Worm (Caenorhabditis elegans) whole organism, L4 larva: ENCODE data around the gene irld-24.

ENCODE experiments used
- D1046.2 ChIP-seq: fragments of 200-800 bp; sonication (Bioruptor generic); IDR thresholded peaks from 2 replicates; pipeline ENCODE4 v1.3.6; 2022; ENCODE audit warnings: missing genetic modification characterization, missing compliant biosample characterization
- F10B5.3 ChIP-seq: sonication (generic microtip); optimal IDR thresholded peaks from 2 replicates; lab custom pipeline; 2016; ENCODE audit warnings: mild to moderate bottlenecking, missing genetic modification characterization, missing compliant biosample characterization
- F37D6.2 ChIP-seq: sonication (generic microtip); optimal IDR thresholded peaks from 2 replicates; lab custom pipeline; 2016; ENCODE audit warnings: mild to moderate bottlenecking, missing genetic modification characterization, missing compliant biosample characterization
- F49E8.2 ChIP-seq: sonication (generic microtip); optimal IDR thresholded peaks from 2 replicates; lab custom pipeline; 2016; ENCODE audit warnings: missing compliant biosample characterization, mild to moderate bottlenecking, missing genetic modification characterization, borderline replicate concordance
- R02D3.7 ChIP-seq: fragments of 150-350 bp; sonication (generic microtip); optimal IDR thresholded peaks from 3 replicates; lab custom pipeline; 2014; ENCODE audit warnings: missing biosample characterization, missing genetic modification characterization
- T26A8.4 ChIP-seq: fragments of 200-800 bp; sonication (Bioruptor generic); IDR thresholded peaks from 2 replicates; pipeline ENCODE4 v1.3.6; 2022; ENCODE audit warnings: missing genetic modification characterization, missing compliant biosample characterization
- Y105C5A.15 ChIP-seq: fragments of 200-800 bp; sonication (Bioruptor generic); IDR thresholded peaks from 2 replicates; pipeline ENCODE4 v1.3.6; 2022; ENCODE audit warnings: missing genetic modification characterization, missing compliant biosample characterization
- Y75B8A.6 ChIP-seq: fragments of 200-800 bp; sonication (Bioruptor generic); IDR thresholded peaks from 2 replicates; pipeline ENCODE4 v1.3.6; 2022; ENCODE audit warnings: missing genetic modification reagents, missing genetic modification characterization, missing compliant biosample characterization
- arid-1 ChIP-seq: fragments of 200-800 bp; sonication (Bioruptor generic); conservative IDR thresholded peaks from 2 replicates; pipeline ENCODE4 v1.3.6; 2022; ENCODE audit warnings: missing genetic modification reagents, missing genetic modification characterization, missing compliant biosample characterization
- ceh-20 ChIP-seq: fragments of 200-800 bp; sonication (Bioruptor generic); IDR thresholded peaks from 2 replicates; pipeline ENCODE4 v1.3.6; 2022; ENCODE audit warnings: missing genetic modification reagents, missing genetic modification characterization, missing compliant biosample characterization
- ceh-44 ChIP-seq: fragments of 200-800 bp; sonication (Bioruptor generic); IDR thresholded peaks from 2 replicates; pipeline ENCODE4 v1.3.6; 2022; ENCODE audit warnings: missing genetic modification reagents, missing genetic modification characterization, missing compliant biosample characterization
- ces-1 ChIP-seq: fragments of 150-350 bp; sonication (generic microtip); optimal IDR thresholded peaks from 4 replicates; lab custom pipeline; 2014; ENCODE audit warnings: missing biosample characterization, missing genetic modification reagents, missing genetic modification characterization
- daf-12 ChIP-seq: fragments of 150-350 bp; optimal IDR thresholded peaks from 2 replicates; lab custom pipeline; 2014; ENCODE audit warnings: missing biosample characterization, missing genetic modification reagents, missing genetic modification characterization
- daf-19 ChIP-seq: fragments of 200-800 bp; sonication (Bioruptor generic); conservative IDR thresholded peaks from 2 replicates; pipeline ENCODE4 v1.3.6; 2022; ENCODE audit warnings: missing genetic modification characterization, missing compliant biosample characterization
- dmd-9 ChIP-seq: fragments of 200-800 bp; sonication (Bioruptor generic); IDR thresholded peaks from 2 replicates; pipeline ENCODE4 v1.3.6; 2022; ENCODE audit warnings: missing genetic modification reagents, missing genetic modification characterization, missing compliant biosample characterization
- dpl-1 ChIP-seq: fragments of 150-350 bp; optimal IDR thresholded peaks from 2 replicates; lab custom pipeline; 2014; ENCODE audit warnings: missing biosample characterization, missing genetic modification reagents, missing genetic modification characterization
- dve-1 ChIP-seq: sonication (generic microtip); optimal IDR thresholded peaks from 2 replicates; lab custom pipeline; 2017; ENCODE audit warnings: antibody characterized with exemption, mild to moderate bottlenecking, missing genetic modification characterization, missing compliant biosample characterization; ENCODE audit not compliant: insufficient read depth
- egl-43 ChIP-seq: fragments of 200-800 bp; sonication (Bioruptor generic); IDR thresholded peaks from 2 replicates; pipeline ENCODE4 v1.3.6; 2022; ENCODE audit warnings: missing genetic modification reagents, missing genetic modification characterization, missing compliant biosample characterization
- hlh-11 ChIP-seq: fragments of 200-800 bp; sonication (Bioruptor generic); optimal IDR thresholded peaks from 2 replicates; lab custom pipeline; 2018; ENCODE audit warnings: mild to moderate bottlenecking, missing genetic modification characterization, missing compliant biosample characterization
- hmg-1.1 ChIP-seq: fragments of 200-800 bp; sonication (Bioruptor generic); IDR thresholded peaks from 2 replicates; pipeline ENCODE4 v1.3.6; 2022; ENCODE audit warnings: missing genetic modification reagents, missing genetic modification characterization, missing compliant biosample characterization
- lin-1 ChIP-seq: fragments of 200-800 bp; sonication (Bioruptor generic); IDR thresholded peaks from 2 replicates; pipeline ENCODE4 v1.3.6; 2022; ENCODE audit warnings: missing genetic modification reagents, missing genetic modification characterization, missing compliant biosample characterization
- lin-13 ChIP-seq: fragments of 150-350 bp; optimal IDR thresholded peaks from 2 replicates; lab custom pipeline; 2014; ENCODE audit warnings: missing biosample characterization, missing genetic modification reagents, missing genetic modification characterization
- lin-15B ChIP-seq: fragments of 150-350 bp; sonication (generic microtip); optimal IDR thresholded peaks from 3 replicates; lab custom pipeline; 2014; ENCODE audit warnings: missing biosample characterization, missing genetic modification characterization
- lin-38 ChIP-seq: fragments of 200-800 bp; sonication (Bioruptor generic); IDR thresholded peaks from 2 replicates; pipeline ENCODE4 v1.3.6; 2022; ENCODE audit warnings: missing genetic modification reagents, missing genetic modification characterization, missing compliant biosample characterization
- lin-39 ChIP-seq: fragments of 150-350 bp; optimal IDR thresholded peaks from 2 replicates; lab custom pipeline; 2014; ENCODE audit warnings: missing biosample characterization, missing genetic modification reagents, missing genetic modification characterization
- madf-5 ChIP-seq, 2 experiments: fragments of 200-800 bp; sonication (Bioruptor generic); IDR thresholded peaks; 2 replicates each; pipeline ENCODE4 v1.3.6; 2022; ENCODE audit warnings: missing compliant biosample characterization in 2 of 2, missing genetic modification characterization in 2 of 2
- mdl-1 ChIP-seq, 2 experiments: fragments of 150-350 bp in 1 of 2; sonication (generic microtip) in 1 of 2; optimal IDR thresholded peaks; 2 replicates each; lab custom pipeline; 2014 to 2017; ENCODE audit warnings: missing biosample characterization in 2 of 2, missing genetic modification characterization in 2 of 2
- mdt-29 ChIP-seq: fragments of 200-800 bp; sonication (Bioruptor generic); IDR thresholded peaks from 2 replicates; pipeline ENCODE4 v1.3.6; 2022; ENCODE audit warnings: missing genetic modification reagents, missing genetic modification characterization, missing compliant biosample characterization
- mep-1 ChIP-seq: fragments of 150-350 bp; sonication (generic microtip); optimal IDR thresholded peaks from 3 replicates; lab custom pipeline; 2014; ENCODE audit warnings: missing biosample characterization, missing genetic modification characterization
- mes-2 ChIP-seq: sonication (generic microtip); optimal IDR thresholded peaks from 2 replicates; lab custom pipeline; 2016; ENCODE audit warnings: missing genotype, mild to moderate bottlenecking, missing genetic modification characterization, missing compliant biosample characterization; ENCODE audit not compliant: poor library complexity, severe bottlenecking
- mxl-2 ChIP-seq: fragments of 200-800 bp; sonication (Bioruptor generic); conservative IDR thresholded peaks from 2 replicates; pipeline ENCODE4 v1.3.6; 2022; ENCODE audit warnings: missing genetic modification reagents, missing genetic modification characterization, missing compliant biosample characterization
- nhr-25 ChIP-seq: sonication (generic microtip); optimal IDR thresholded peaks from 2 replicates; lab custom pipeline; 2017; ENCODE audit warnings: missing genetic modification characterization, mild to moderate bottlenecking, missing compliant biosample characterization, antibody characterized with exemption, moderate library complexity, borderline replicate concordance; ENCODE audit not compliant: insufficient read depth
- nhr-28 ChIP-seq: fragments of 150-350 bp; optimal IDR thresholded peaks from 2 replicates; lab custom pipeline; 2014; ENCODE audit warnings: missing biosample characterization, missing genetic modification characterization
- nhr-48 ChIP-seq: sonication (generic microtip); optimal IDR thresholded peaks from 2 replicates; lab custom pipeline; 2016; ENCODE audit warnings: mild to moderate bottlenecking, missing genetic modification characterization, missing compliant biosample characterization
- nhr-76 ChIP-seq: fragments of 150-350 bp; optimal IDR thresholded peaks from 2 replicates; lab custom pipeline; 2014; ENCODE audit warnings: missing biosample characterization, missing genetic modification characterization
- nhr-77 ChIP-seq: fragments of 150-350 bp; optimal IDR thresholded peaks from 2 replicates; lab custom pipeline; 2014; ENCODE audit warnings: missing biosample characterization, missing genetic modification characterization
- pha-4 ChIP-seq, 2 experiments: fragments of 150-350 bp in 1 of 2; fragments of 200-800 bp in 1 of 2; sonication (Bioruptor generic) in 1 of 2; IDR thresholded peaks in 1 of 2; optimal IDR thresholded peaks in 1 of 2; 2 replicates each; pipeline versions ENCODE4 v1.3.6 to Lab custom; 2014 to 2022; ENCODE audit warnings: missing genetic modification characterization in 2 of 2, missing genetic modification reagents in 2 of 2, missing biosample characterization in 1 of 2, missing compliant biosample characterization in 1 of 2
- php-3 ChIP-seq: fragments of 200-800 bp; sonication (Bioruptor generic); IDR thresholded peaks from 2 replicates; pipeline ENCODE4 v1.3.6; 2022; ENCODE audit warnings: missing genetic modification reagents, missing genetic modification characterization, missing compliant biosample characterization
- pqm-1 ChIP-seq: sonication (generic microtip); optimal IDR thresholded peaks from 2 replicates; lab custom pipeline; 2017; ENCODE audit warnings: missing biosample characterization, missing genetic modification characterization
- rbr-2 ChIP-seq: sonication (generic microtip); optimal IDR thresholded peaks from 2 replicates; lab custom pipeline; 2016; ENCODE audit warnings: missing genotype, missing genetic modification characterization, missing compliant biosample characterization
- set-16 ChIP-seq: fragments of 200-800 bp; sonication (Bioruptor generic); IDR thresholded peaks from 2 replicates; pipeline ENCODE4 v1.3.6; 2022; ENCODE audit warnings: missing genetic modification reagents, missing genetic modification characterization, missing compliant biosample characterization
- skn-1 ChIP-seq: fragments of 150-350 bp; optimal IDR thresholded peaks from 2 replicates; lab custom pipeline; 2014; ENCODE audit warnings: missing biosample characterization, missing genetic modification characterization
- snpc-4 ChIP-seq: fragments of 150-350 bp; optimal IDR thresholded peaks from 2 replicates; lab custom pipeline; 2014; ENCODE audit warnings: missing biosample characterization, missing genetic modification characterization
- tra-1 ChIP-seq: fragments of 200-800 bp; sonication (Bioruptor generic); IDR thresholded peaks from 2 replicates; pipeline ENCODE4 v1.3.6; 2022; ENCODE audit warnings: missing genetic modification reagents, missing genetic modification characterization, missing compliant biosample characterization
- unc-39 ChIP-seq: sonication (generic microtip); optimal IDR thresholded peaks from 2 replicates; lab custom pipeline; 2017; ENCODE audit warnings: missing biosample characterization, missing genetic modification characterization
- zip-11 ChIP-seq: fragments of 200-800 bp; sonication (Bioruptor generic); IDR thresholded peaks from 2 replicates; pipeline ENCODE4 v1.3.6; 2022; ENCODE audit warnings: missing genetic modification characterization, missing compliant biosample characterization
- zip-2 ChIP-seq: fragments of 150-350 bp; optimal IDR thresholded peaks from 2 replicates; lab custom pipeline; 2014; ENCODE audit warnings: missing biosample characterization, missing genetic modification characterization

irld-24 gene

DNA sequence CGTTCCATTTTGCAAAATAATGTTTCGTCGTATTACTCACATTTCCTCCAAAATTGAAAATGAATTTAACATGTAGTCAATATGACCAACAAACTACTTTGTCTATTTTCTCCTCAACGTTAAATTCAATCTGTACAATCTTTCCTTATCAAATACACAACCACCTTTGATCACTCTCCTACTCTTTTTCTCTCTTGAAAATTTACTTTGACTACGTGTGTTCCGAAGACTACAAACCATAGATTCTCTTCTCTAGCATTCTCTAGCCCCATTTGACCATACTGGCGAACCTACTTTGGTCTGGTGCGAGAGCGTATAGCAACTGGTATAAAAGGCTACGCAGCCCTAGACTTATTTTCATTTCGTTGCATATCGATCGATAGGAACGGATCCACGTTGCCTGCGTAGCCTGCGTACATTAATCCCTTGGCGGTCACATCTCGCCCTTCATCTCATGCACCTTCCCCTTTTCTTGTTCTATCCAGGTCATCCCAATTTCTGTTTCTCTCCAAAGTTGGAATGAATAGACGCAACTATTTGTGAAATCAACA, 13.9 kb downstream of the irld-24 start (continued):
- TF ChIP-seq dve-1 (tag; lab: Kevin White, UChicago) (peak; percentile 68), unc-39 (tag; lab: Kevin White, UChicago) (no peak), mdt-29 (GFP tag; lab: Robert Waterston, UW) (peak; percentile 56; the same call in 1 of the 2 replicates), hlh-11 (peak; percentile 47)

DNA sequence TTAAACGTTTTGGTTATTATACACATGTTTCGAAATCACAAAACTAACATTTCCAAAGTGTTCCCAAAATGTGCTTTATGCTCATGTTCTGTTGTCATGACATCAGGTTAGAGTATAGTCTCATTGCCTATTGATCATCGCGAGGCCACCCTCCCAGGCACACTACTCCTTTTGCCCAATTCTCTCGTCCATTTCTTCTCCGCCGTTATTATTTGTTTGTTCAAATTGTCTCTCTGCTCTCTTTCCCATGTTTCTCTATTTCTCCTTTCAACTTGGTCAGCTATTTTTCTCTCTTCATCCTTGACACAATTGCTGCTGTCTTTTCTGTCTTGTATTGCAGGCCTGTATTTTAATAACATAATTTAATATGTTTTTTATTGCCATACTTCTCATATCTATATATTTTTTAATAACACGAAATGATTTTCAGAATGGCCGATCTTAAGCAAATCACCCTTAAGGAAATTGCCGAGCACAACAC, 15.1 kb downstream of the irld-24 start, which contains the start of gene cytb-5.1:
Gene cytb-5.1 (plus strand): TSS at position 431 of the 481 bp plus-strand sequence.
- TF ChIP-seq mep-1 (tag; lab: Kevin White, UChicago): peak; percentile 67
- TF ChIP-seq nhr-48: peak; percentile 34
- TF ChIP-seq D1046.2 (GFP tag; lab: Robert Waterston, UW): no peak
- no peak for TF ChIP-seq lin-15B (tag; lab: Kevin White, UChicago)
- TF ChIP-seq mdl-1 (tag; optimal IDR thresholded peaks at IDR 0.05; lab: Kevin White, UChicago): peak in 1 of 2 experiments; percentile 75
- TF ChIP-seq hlh-11: peak; percentile 80
- TF ChIP-seq nhr-25 (tag; lab: Kevin White, UChicago): peak; percentile 4
- TF ChIP-seq nhr-28: peak; percentile 94
- no peak for TF ChIP-seq skn-1 (tag; lab: Kevin White, UChicago)
- TF ChIP-seq dve-1 (tag; lab: Kevin White, UChicago): peak; percentile 68
- TF ChIP-seq madf-5 (GFP tag; IDR thresholded peaks at IDR 0.05; lab: Robert Waterston, UW): no peak
- no peak for TF ChIP-seq arid-1
- no peak for TF ChIP-seq Y75B8A.6 (GFP tag; lab: Robert Waterston, UW)
- TF ChIP-seq daf-19 (GFP tag; lab: Robert Waterston, UW): no peak
- peak; percentile 39; the same call in 1 of the 2 replicates for TF ChIP-seq pha-4 (GFP tag; IDR thresholded peaks at IDR 0.05; lab: Robert Waterston, UW)
- peak; percentile 58 for TF ChIP-seq pha-4 (tag; optimal IDR thresholded peaks at IDR 0.05; lab: Kevin White, UChicago)
- TF ChIP-seq lin-13: no peak
- TF ChIP-seq hmg-1.1: peak; percentile 54; the same call in 1 of the 2 replicates
- peak; percentile 30 for TF ChIP-seq mes-2
- TF ChIP-seq T26A8.4 (GFP tag; lab: Robert Waterston, UW): no peak
- TF ChIP-seq tra-1 (GFP tag; lab: Robert Waterston, UW): no peak
- no peak for TF ChIP-seq set-16 (GFP tag; lab: Robert Waterston, UW)
- TF ChIP-seq ceh-44 (GFP tag; lab: Robert Waterston, UW): no peak
- TF ChIP-seq mxl-2 (GFP tag; lab: Robert Waterston, UW): no peak
- no peak for TF ChIP-seq lin-39 (tag; lab: Kevin White, UChicago)
- peak; percentile 36 for TF ChIP-seq nhr-77 (tag; lab: Kevin White, UChicago)
- no peak for TF ChIP-seq F10B5.3 (tag; lab: Kevin White, UChicago)
- TF ChIP-seq pqm-1 (tag; lab: Kevin White, UChicago): peak; percentile 69
- no peak for TF ChIP-seq nhr-76 (tag; lab: Kevin White, UChicago)
- TF ChIP-seq zip-11 (GFP tag; lab: Robert Waterston, UW): no peak
- TF ChIP-seq ces-1 (GFP tag; lab: Kevin White, UChicago): no peak
- peak; percentile 16 for TF ChIP-seq rbr-2 (tag; lab: Kevin White, UChicago)
- no peak for TF ChIP-seq snpc-4 (tag; lab: Kevin White, UChicago)
- TF ChIP-seq lin-1: no peak
- TF ChIP-seq R02D3.7: no peak
- no peak for TF ChIP-seq daf-12 (tag; lab: Kevin White, UChicago)
- no peak for TF ChIP-seq Y105C5A.15
- TF ChIP-seq zip-2: no peak
- no peak for TF ChIP-seq dpl-1 (GFP tag; lab: Kevin White, UChicago)
- TF ChIP-seq php-3 (GFP tag; lab: Robert Waterston, UW): 0 out of 2 replicates have a peak, but pooled peaks have one; percentile 18
- TF ChIP-seq F37D6.2: no peak
- TF ChIP-seq dmd-9 (GFP tag; lab: Robert Waterston, UW): no peak
- no peak for TF ChIP-seq F49E8.2
- TF ChIP-seq ceh-20 (GFP tag; lab: Robert Waterston, UW): no peak
- TF ChIP-seq lin-38 (GFP tag; lab: Robert Waterston, UW): no peak
- TF ChIP-seq egl-43 (GFP tag; lab: Robert Waterston, UW): no peak
